Fruit fly (Drosophila melanogaster) whole organism, larva: Measurements from ENCODE around the gene RacGAP84C.

Experiments used
- noc ChIP-seq: fragments of 200-800 bp; sonication (Bioruptor generic); optimal IDR thresholded peaks from 3 replicates; lab custom pipeline; 2019; ENCODE audit warnings: missing biosample characterization, mild to moderate bottlenecking, missing genetic modification characterization, moderate library complexity

The RacGAP84C gene

dm6 chr3R:7322549-7322948, 36.8 kb downstream of the RacGAP84C start:
- no peak for TF ChIP-seq noc (tag; lab: Kevin White, UChicago)

- TF ChIP-seq noc (tag; lab: Kevin White, UChicago) = no peak
Observed at dm6 chr3R:7326200-7326599, 40.4 kb downstream of the RacGAP84C start.

dm6 chr3R:7330695-7331094, 44.9 kb downstream of the RacGAP84C start:
- TF ChIP-seq noc (tag; lab: Kevin White, UChicago) = no peak

- TF ChIP-seq noc (tag; lab: Kevin White, UChicago) = no peak
Observed at dm6 chr3R:7334613-7335012, 48.9 kb downstream of the RacGAP84C start.

- no peak for TF ChIP-seq noc (tag; lab: Kevin White, UChicago)
Observed at dm6 chr3R:7336454-7336853, 50.7 kb downstream of the RacGAP84C start.
